Fruit fly (Drosophila melanogaster) whole organism, adult: Measurements from ENCODE around the gene IscU.

Source experiments
- CG11617 ChIP-seq: fragments of 200-800 bp; sonication (Bioruptor generic); optimal IDR thresholded peaks from 2 replicates; lab custom pipeline; 2017; ENCODE audit warnings: mild to moderate bottlenecking, missing biosample characterization, missing genetic modification reagents, missing genetic modification characterization
- CG12768 ChIP-seq: fragments of 200-800 bp; sonication (Bioruptor generic); optimal IDR thresholded peaks from 2 replicates; lab custom pipeline; 2017; ENCODE audit warnings: missing biosample characterization, missing genetic modification characterization, mild to moderate bottlenecking, moderate library complexity, missing genetic modification reagents
- CG14711 ChIP-seq: fragments of 200-800 bp; sonication (Bioruptor generic); optimal IDR thresholded peaks from 2 replicates; lab custom pipeline; 2018; ENCODE audit warnings: missing biosample characterization, mild to moderate bottlenecking, missing genetic modification characterization, moderate library complexity
- CG1620 ChIP-seq: fragments of 200-800 bp; sonication (Bioruptor generic); optimal IDR thresholded peaks from 2 replicates; lab custom pipeline; 2016; ENCODE audit warnings: missing biosample characterization, missing genetic modification characterization
- CG33017 ChIP-seq: fragments of 200-800 bp; sonication (Bioruptor generic); optimal IDR thresholded peaks from 2 replicates; lab custom pipeline; 2018; ENCODE audit warnings: missing biosample characterization, mild to moderate bottlenecking, missing genetic modification characterization, moderate library complexity
- CG5204 ChIP-seq: fragments of 200-800 bp; sonication (Bioruptor generic); optimal IDR thresholded peaks from 2 replicates; lab custom pipeline; 2016; ENCODE audit warnings: missing biosample characterization, missing genetic modification characterization
- CG7045 ChIP-seq: fragments of 200-800 bp; sonication (Bioruptor generic); optimal IDR thresholded peaks from 2 replicates; lab custom pipeline; 2017; ENCODE audit warnings: missing biosample characterization, mild to moderate bottlenecking, missing genetic modification characterization
- CG7101 ChIP-seq: fragments of 200-800 bp; sonication (Bioruptor generic); optimal IDR thresholded peaks from 2 replicates; lab custom pipeline; 2018; ENCODE audit warnings: missing biosample characterization, mild to moderate bottlenecking, missing genetic modification characterization, moderate library complexity
- Clk ChIP-seq: fragments of 200-800 bp; sonication (Bioruptor generic); optimal IDR thresholded peaks from 2 replicates; lab custom pipeline; 2017; ENCODE audit warnings: missing biosample characterization, missing genetic modification characterization
- Crg-1 ChIP-seq: fragments of 200-800 bp; sonication (Bioruptor generic); optimal IDR thresholded peaks from 2 replicates; lab custom pipeline; 2016; ENCODE audit warnings: missing biosample characterization, missing genetic modification characterization
- Hr96 ChIP-seq: fragments of 200-800 bp; sonication (Bioruptor generic); optimal IDR thresholded peaks from 2 replicates; lab custom pipeline; 2016; ENCODE audit warnings: missing biosample characterization, missing genetic modification characterization
- Mnt ChIP-seq: fragments of 200-800 bp; sonication (Bioruptor generic); optimal IDR thresholded peaks from 2 replicates; lab custom pipeline; 2016; ENCODE audit warnings: missing biosample characterization, mild to moderate bottlenecking, missing genetic modification characterization
- bab1 ChIP-seq: fragments of 200-800 bp; sonication (Bioruptor generic); optimal IDR thresholded peaks from 3 replicates; lab custom pipeline; 2019; ENCODE audit warnings: missing biosample characterization, mild to moderate bottlenecking, missing genetic modification characterization, moderate library complexity
- cic ChIP-seq: fragments of 200-800 bp; sonication (Bioruptor generic); optimal IDR thresholded peaks from 2 replicates; lab custom pipeline; 2017; ENCODE audit warnings: missing biosample characterization, mild to moderate bottlenecking, missing genetic modification characterization, moderate library complexity
- cnc ChIP-seq, 2 experiments: fragments of >200 bp; optimal IDR thresholded peaks; 2 replicates each; lab custom pipeline; 2017
- kay ChIP-seq: fragments of 200-800 bp; sonication (Bioruptor generic); peaks from one replicate; lab custom pipeline; 2016; ENCODE audit warnings: missing biosample characterization, missing genetic modification characterization, borderline replicate concordance
- ovo ChIP-seq: fragments of 200-800 bp; sonication (Bioruptor generic); optimal IDR thresholded peaks from 2 replicates; lab custom pipeline; 2016; ENCODE audit warnings: missing biosample characterization, missing genetic modification characterization
- pad ChIP-seq: fragments of 200-800 bp; sonication (Bioruptor generic); optimal IDR thresholded peaks from 3 replicates; lab custom pipeline; 2017; ENCODE audit warnings: missing biosample characterization, missing genetic modification characterization, mild to moderate bottlenecking, moderate library complexity, missing genetic modification reagents
- tj ChIP-seq: fragments of 200-800 bp; sonication (Bioruptor generic); optimal IDR thresholded peaks from 3 replicates; lab custom pipeline; 2017; ENCODE audit warnings: missing biosample characterization, mild to moderate bottlenecking, missing genetic modification characterization, moderate library complexity
- toe ChIP-seq: fragments of 200-800 bp; sonication (Bioruptor generic); optimal IDR thresholded peaks from 2 replicates; lab custom pipeline; 2016; ENCODE audit warnings: missing biosample characterization, missing genetic modification characterization

IscU gene

dm6 chr3R:8807048-8807447 lies 16.9 kb downstream of the IscU start:
- TF ChIP-seq CG33017 = no peak
- no peak for TF ChIP-seq kay

dm6 chr3R:8806638-8807037 lies 17.3 kb downstream of the IscU start:
- TF ChIP-seq Hr96 (no peak), CG33017 (no peak), CG5204 (GFP tag; lab: Kevin White, UChicago) (no peak), ovo (GFP tag; lab: Kevin White, UChicago) (no peak), CG7101 (tag; lab: Kevin White, UChicago) (no peak), cic (GFP tag; lab: Kevin White, UChicago) (no peak), CG11617 (GFP tag; lab: Kevin White, UChicago) (no peak), CG1620 (GFP tag; lab: Kevin White, UChicago) (no peak), bab1 (GFP tag; lab: Kevin White, UChicago) (no peak), Clk (GFP tag; lab: Kevin White, UChicago) (no peak), toe (GFP tag; lab: Kevin White, UChicago) (no peak), pad (GFP tag; lab: Kevin White, UChicago) (no peak), tj (GFP tag; lab: Kevin White, UChicago) (no peak), CG12768 (no peak), CG14711 (tag; lab: Kevin White, UChicago) (no peak)

- TF ChIP-seq kay (no peak), bab1 (GFP tag; lab: Kevin White, UChicago) (no peak), CG14711 (tag; lab: Kevin White, UChicago) (no peak), Hr96 (no peak), CG5204 (GFP tag; lab: Kevin White, UChicago) (no peak), Clk (GFP tag; lab: Kevin White, UChicago) (no peak), CG12768 (no peak), CG7045 (GFP tag; lab: Kevin White, UChicago) (no peak), CG1620 (GFP tag; lab: Kevin White, UChicago) (no peak), CG11617 (GFP tag; lab: Kevin White, UChicago) (no peak), pad (GFP tag; lab: Kevin White, UChicago) (no peak), cic (GFP tag; lab: Kevin White, UChicago) (no peak), toe (GFP tag; lab: Kevin White, UChicago) (no peak), cnc (optimal IDR thresholded peaks at IDR 0.05; lab: Kevin White, UChicago) (no peak)
These were observed 17.9 kb downstream of the IscU start, which contains the start of gene hng2 for dm6 chr3R:8806104-8806503. hng2 (plus strand) TSS chr3R:8806322.

dm6 chr3R:8805388-8805852 lies 18.6 kb downstream of the IscU start, which contains the start of gene CG9839:
CG9839 (minus strand) TSS chr3R:8805802.
- TF ChIP-seq tj (GFP tag; lab: Kevin White, UChicago) (no peak), Mnt (peak; percentile 23)

- TF ChIP-seq Crg-1 (GFP tag; lab: Kevin White, UChicago) (peak; percentile 18), Mnt (peak; percentile 81), cnc (optimal IDR thresholded peaks at IDR 0.05; lab: Kevin White, UChicago) (no peak), CG11617 (GFP tag; lab: Kevin White, UChicago) (peak; percentile 18), tj (GFP tag; lab: Kevin White, UChicago) (peak; percentile 5), bab1 (GFP tag; lab: Kevin White, UChicago) (peak; percentile 48), CG14711 (tag; lab: Kevin White, UChicago) (no peak), kay (peak; percentile 99), pad (GFP tag; lab: Kevin White, UChicago) (peak; percentile 11), CG7101 (tag; lab: Kevin White, UChicago) (no peak)
These were observed 22.7 kb downstream of the IscU start, which contains the start of the genes Pif1A, Pif1B and CCT7 for dm6 chr3R:8801126-8801762. Pif1A (minus strand) TSS chr3R:8801176. Pif1B (minus strand) TSS chr3R:8801176. CCT7 (plus strand) TSS chr3R:8801564.

- TF ChIP-seq cic (GFP tag; lab: Kevin White, UChicago) = peak; percentile 50
- TF ChIP-seq bab1 (GFP tag; lab: Kevin White, UChicago) = no peak
- no peak for TF ChIP-seq Crg-1 (GFP tag; lab: Kevin White, UChicago)
- TF ChIP-seq CG33017 = peak; percentile 2
- no peak for TF ChIP-seq cnc (optimal IDR thresholded peaks at IDR 0.05; lab: Kevin White, UChicago)
- no peak for TF ChIP-seq CG12768
These were observed 24.1 kb downstream of the IscU start for dm6 chr3R:8799866-8800265.

dm6 chr3R:8798332-8798731 lies 25.6 kb downstream of the IscU start:
- TF ChIP-seq Clk (GFP tag; lab: Kevin White, UChicago) = no peak
- TF ChIP-seq CG12768 = no peak
